Worm (Caenorhabditis elegans): ENCODE measurements around the gene M02H5.8.

The M02H5.8 gene

ce11 chrV:459464-459863 lies 9.7 kb downstream of the M02H5.8 start, which contains the start of gene nhr-203 (continued):
- TF ChIP-seq Y75B8A.6 (GFP tag; IDR thresholded peaks at IDR 0.05) (no peak), nhr-41 (GFP tag; IDR thresholded peaks at IDR 0.05) (no peak), gei-8 (GFP tag; optimal IDR thresholded peaks at IDR 0.05) (no peak), nhr-76 (tag; optimal IDR thresholded peaks at IDR 0.05) (no peak), dmd-6 (GFP tag; IDR thresholded peaks at IDR 0.05) (peak; percentile 89), duxl-1 (tag; optimal IDR thresholded peaks at IDR 0.05; ENCODE audit: poor library complexity) (no peak), php-3 (GFP tag; IDR thresholded peaks at IDR 0.05) (peak; percentile 76), ces-1 (GFP tag; optimal IDR thresholded peaks at IDR 0.05) (no peak), lin-39 (tag; optimal IDR thresholded peaks at IDR 0.05) (no peak), nhr-237 (tag; optimal IDR thresholded peaks at IDR 0.05) (no peak), ZK337.2 (GFP tag; IDR thresholded peaks at IDR 0.05) (no peak), D1046.2 (GFP tag; IDR thresholded peaks at IDR 0.05) (no peak), egl-43 (GFP tag; IDR thresholded peaks at IDR 0.05) (no peak), ama-1 (optimal IDR thresholded peaks at IDR 0.05) (no peak), dve-1 (tag; optimal IDR thresholded peaks at IDR 0.05; ENCODE audit: insufficient read depth) (peak; percentile 80), nhr-42 (GFP tag; IDR thresholded peaks at IDR 0.05) (no peak), daf-12 (tag; optimal IDR thresholded peaks at IDR 0.05) (no peak), dpl-1 (GFP tag; optimal IDR thresholded peaks at IDR 0.05) (no peak), tag-97 (GFP tag; IDR thresholded peaks at IDR 0.05) (no peak), hif-1 (tag; optimal IDR thresholded peaks at IDR 0.05) (peak in 1 of 2 experiments; percentile 14), zfp-2 (tag; optimal IDR thresholded peaks at IDR 0.05) (no peak), daf-8 (GFP tag; IDR thresholded peaks at IDR 0.05) (no peak), F44E2.7 (GFP tag; IDR thresholded peaks at IDR 0.05) (no peak), nhr-111 (GFP tag; optimal IDR thresholded peaks at IDR 0.05) (no peak), daf-19 (GFP tag; conservative IDR thresholded peaks at IDR 0.05) (no peak), nhr-11 (tag; optimal IDR thresholded peaks at IDR 0.05) (no peak), spr-3 (GFP tag; optimal IDR thresholded peaks at IDR 0.05) (no peak)

DNA sequence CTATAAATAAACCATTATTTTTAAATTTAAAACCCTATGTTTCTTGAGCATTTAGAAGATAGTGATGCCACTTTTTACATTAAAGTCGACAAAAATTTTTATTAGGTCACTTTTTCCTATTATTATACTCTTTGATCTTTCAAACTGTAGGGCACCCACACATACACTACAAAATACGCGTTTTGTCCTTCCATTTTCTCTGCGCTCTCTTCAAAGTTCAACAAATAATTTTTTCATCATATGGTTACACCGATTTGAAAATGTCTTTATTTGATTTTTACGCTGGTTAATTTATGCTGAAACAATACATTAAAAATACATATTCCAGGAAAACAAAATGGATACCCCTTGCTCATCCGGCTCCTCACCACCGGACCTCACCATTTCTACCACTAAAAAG lies 12.5 kb downstream of the M02H5.8 start, which contains the start of gene nhr-202:
TSS of gene nhr-202 (plus strand) at position 326 of the 400 bp plus-strand sequence.
- TF ChIP-seq nhr-102 (tag; optimal IDR thresholded peaks at IDR 0.05) (peak; percentile 43), daf-16 (GFP tag; optimal IDR thresholded peaks at IDR 0.05) (no peak), daf-16 (tag; optimal IDR thresholded peaks at IDR 0.05) (peak; percentile 59), pqm-1 (tag; optimal IDR thresholded peaks at IDR 0.05) (peak; percentile 24), dmd-6 (GFP tag; IDR thresholded peaks at IDR 0.05) (peak; percentile 75), hlh-30 (tag; optimal IDR thresholded peaks at IDR 0.05; ENCODE audit: insufficient read depth) (peak; percentile 12), daf-12 (tag; optimal IDR thresholded peaks at IDR 0.05) (no peak), dve-1 (tag; optimal IDR thresholded peaks at IDR 0.05; ENCODE audit: insufficient read depth) (peak; percentile 58), D1046.2 (GFP tag; IDR thresholded peaks at IDR 0.05) (no peak), mep-1 (tag; optimal IDR thresholded peaks at IDR 0.05) (peak; percentile 32), lsy-2 (tag; optimal IDR thresholded peaks at IDR 0.05) (peak in 1 of 2 experiments; percentile 16), nhr-48 (tag; optimal IDR thresholded peaks at IDR 0.05) (peak; percentile 35), mdt-29 (GFP tag; IDR thresholded peaks at IDR 0.05) (no peak), hlh-11 (tag; optimal IDR thresholded peaks at IDR 0.05) (peak; percentile 47), lin-39 (tag; optimal IDR thresholded peaks at IDR 0.05) (no peak), tag-97 (GFP tag; IDR thresholded peaks at IDR 0.05) (no peak), nhr-28 (tag; optimal IDR thresholded peaks at IDR 0.05) (peak; percentile 100), ztf-7 (tag; optimal IDR thresholded peaks at IDR 0.05) (peak; percentile 76), nhr-77 (tag; optimal IDR thresholded peaks at IDR 0.05) (peak; percentile 86)

ce11 chrV:464800-465199 lies 15.0 kb downstream of the M02H5.8 start, which contains the start of gene nhr-201:
Gene nhr-201 (plus strand): TSS chrV:464828.
- TF ChIP-seq dve-1 (tag; optimal IDR thresholded peaks at IDR 0.05; ENCODE audit: insufficient read depth) = peak; percentile 64
- TF ChIP-seq mxl-2 (GFP tag; conservative IDR thresholded peaks at IDR 0.05) = no peak
- TF ChIP-seq ceh-82 (tag; optimal IDR thresholded peaks at IDR 0.05) = no peak
- TF ChIP-seq dmd-6 (GFP tag; IDR thresholded peaks at IDR 0.05) = peak; percentile 46; the same call in 1 of the 2 replicates
- no peak for TF ChIP-seq cey-2 (tag; optimal IDR thresholded peaks at IDR 0.05; ENCODE audit: borderline replicate concordance, insufficient read depth)
- TF ChIP-seq pha-4 (GFP tag; IDR thresholded peaks at IDR 0.05) = no peak
- TF ChIP-seq pha-4 (tag; optimal IDR thresholded peaks at IDR 0.05) = no peak
- TF ChIP-seq gei-8 (GFP tag; optimal IDR thresholded peaks at IDR 0.05) = no peak
- TF ChIP-seq nhr-48 (tag; optimal IDR thresholded peaks at IDR 0.05) = peak; percentile 3
- no peak for TF ChIP-seq daf-16 (GFP tag; optimal IDR thresholded peaks at IDR 0.05)
- TF ChIP-seq daf-16 (tag; optimal IDR thresholded peaks at IDR 0.05) = peak; percentile 60
- no peak for TF ChIP-seq daf-12 (tag; optimal IDR thresholded peaks at IDR 0.05)
- no peak for TF ChIP-seq F49E8.2 (tag; optimal IDR thresholded peaks at IDR 0.05; ENCODE audit: borderline replicate concordance)
- no peak for TF ChIP-seq aha-1 (tag)
- TF ChIP-seq attf-4 (tag; optimal IDR thresholded peaks at IDR 0.05) = no peak
- no peak for TF ChIP-seq rbr-2 (tag; optimal IDR thresholded peaks at IDR 0.05)

All from whole organism, L4 larva.